Worm (Caenorhabditis elegans) whole organism, L1 larva: ENCODE data around the gene mutd-1.
A peak's percentile ranks its signal among the peaks of the same experiment; 100 is the strongest.

Experiments
- C16A3.4 ChIP-seq: fragments of 150-350 bp; optimal IDR thresholded peaks from 2 replicates; lab custom pipeline; 2014; ENCODE audit warnings: missing biosample characterization, missing genetic modification characterization
- F16B12.6 ChIP-seq: fragments of 150-350 bp; optimal IDR thresholded peaks from 2 replicates; lab custom pipeline; 2014; ENCODE audit warnings: missing biosample characterization, missing genetic modification characterization
- aha-1 ChIP-seq: fragments of 150-350 bp; optimal IDR thresholded peaks from 2 replicates; lab custom pipeline; 2014; ENCODE audit warnings: missing biosample characterization, missing genetic modification characterization
- ama-1 ChIP-seq: fragments of 150-350 bp; optimal IDR thresholded peaks from 2 replicates; lab custom pipeline; 2014
- ceh-63 ChIP-seq: fragments of 200-800 bp; sonication (Bioruptor generic); optimal IDR thresholded peaks from 2 replicates; lab custom pipeline; 2018; ENCODE audit warnings: mild to moderate bottlenecking, missing genetic modification characterization, missing compliant biosample characterization
- ceh-82 ChIP-seq, 3 experiments: fragments of 150-350 bp in 1 of 3; sonication (generic microtip) in 2 of 3; optimal IDR thresholded peaks; 2 replicates each; lab custom pipeline; 2014 to 2017; ENCODE audit warnings: missing biosample characterization in 3 of 3, missing genetic modification characterization in 3 of 3
- ceh-88 ChIP-seq: fragments of 200-800 bp; sonication (Bioruptor generic); IDR thresholded peaks from 2 replicates; pipeline ENCODE4 v1.3.6; 2022; ENCODE audit warnings: missing genetic modification characterization, missing compliant biosample characterization
- ceh-90 ChIP-seq: sonication (generic microtip); optimal IDR thresholded peaks from 2 replicates; lab custom pipeline; 2016; ENCODE audit warnings: missing genetic modification characterization, missing compliant biosample characterization
- dpl-1 ChIP-seq, 3 experiments: fragments of 150-350 bp in 2 of 3; sonication (generic microtip) in 1 of 3; optimal IDR thresholded peaks; 2 replicates each; lab custom pipeline; 2014 to 2017; ENCODE audit warnings: missing biosample characterization in 3 of 3, missing genetic modification characterization in 3 of 3, missing genetic modification reagents in 3 of 3
- dsc-1 ChIP-seq: sonication (generic microtip); optimal IDR thresholded peaks from 2 replicates; lab custom pipeline; 2016; ENCODE audit warnings: mild to moderate bottlenecking, missing genetic modification characterization, missing compliant biosample characterization
- efl-1 ChIP-seq, 4 experiments: fragments of 150-350 bp; optimal IDR thresholded peaks in 3 of 4; peaks in 1 of 4; 1 replicate in 1 of 4; 2 replicates in 3 of 4; lab custom pipeline; 2014; ENCODE audit warnings: missing biosample characterization in 2 of 4, missing genetic modification characterization in 2 of 4, missing genetic modification reagents in 2 of 4
- egl-13 ChIP-seq: sonication (generic microtip); optimal IDR thresholded peaks from 2 replicates; lab custom pipeline; 2016; ENCODE audit warnings: missing genotype, missing genetic modification reagents, missing genetic modification characterization, missing compliant biosample characterization
- egl-27 ChIP-seq, 2 experiments: fragments of 150-350 bp in 1 of 2; sonication (generic microtip); optimal IDR thresholded peaks; 3 replicates each; lab custom pipeline; 2017 to 2018; ENCODE audit warnings: missing biosample characterization in 2 of 2, missing genetic modification characterization in 2 of 2, missing genetic modification reagents in 2 of 2
- elt-2 ChIP-seq: sonication (generic microtip); optimal IDR thresholded peaks from 2 replicates; lab custom pipeline; 2016; ENCODE audit warnings: missing genetic modification characterization, mild to moderate bottlenecking, inconsistent platforms, missing compliant biosample characterization, missing genetic modification reagents
- elt-3 ChIP-seq, 6 experiments: fragments of 150-350 bp in 1 of 6; sonication (generic microtip); optimal IDR thresholded peaks; 2 replicates each; lab custom pipeline; 2017 to 2018; ENCODE audit warnings: missing biosample characterization in 6 of 6, missing genetic modification characterization in 6 of 6, inconsistent platforms in 1 of 6
- fkh-4 ChIP-seq: sonication (generic microtip); optimal IDR thresholded peaks from 2 replicates; lab custom pipeline; 2016; ENCODE audit warnings: missing compliant biosample characterization, missing genetic modification characterization, borderline replicate concordance
- fos-1 ChIP-seq: fragments of 150-350 bp; optimal IDR thresholded peaks from 2 replicates; lab custom pipeline; 2014; ENCODE audit warnings: missing biosample characterization, missing genetic modification characterization
- grh-1 ChIP-seq: fragments of 200-800 bp; sonication (Bioruptor generic); IDR thresholded peaks from 2 replicates; pipeline ENCODE4 v1.3.6; 2022; ENCODE audit warnings: missing genetic modification reagents, missing genetic modification characterization, missing compliant biosample characterization
- hlh-17 ChIP-seq: fragments of 200-800 bp; sonication (Bioruptor generic); optimal IDR thresholded peaks from 2 replicates; lab custom pipeline; 2018; ENCODE audit warnings: missing genetic modification characterization, mild to moderate bottlenecking, missing compliant biosample characterization, moderate library complexity, borderline replicate concordance
- hpl-2 ChIP-seq: fragments of 150-350 bp; optimal IDR thresholded peaks from 2 replicates; lab custom pipeline; 2014; ENCODE audit warnings: missing biosample characterization, missing genetic modification reagents, missing genetic modification characterization
- lin-14 ChIP-seq: fragments of 200-800 bp; sonication (Bioruptor generic); optimal IDR thresholded peaks from 2 replicates; lab custom pipeline; 2018; ENCODE audit warnings: mild to moderate bottlenecking, missing genetic modification characterization, moderate library complexity, missing compliant biosample characterization
- lin-15B ChIP-seq: fragments of 150-350 bp; sonication (generic microtip); optimal IDR thresholded peaks from 3 replicates; lab custom pipeline; 2014; ENCODE audit warnings: missing biosample characterization, missing genetic modification characterization
- lin-35 ChIP-seq, 2 experiments: fragments of 150-350 bp; optimal IDR thresholded peaks; 2 replicates each; lab custom pipeline; 2014; ENCODE audit warnings: missing biosample characterization in 2 of 2, missing genetic modification characterization in 2 of 2, missing genetic modification reagents in 2 of 2
- lir-3 ChIP-seq: sonication (generic microtip); optimal IDR thresholded peaks from 2 replicates; lab custom pipeline; 2016; ENCODE audit warnings: mild to moderate bottlenecking, missing genetic modification characterization, moderate library complexity, missing compliant biosample characterization; ENCODE audit not compliant: poor library complexity
- lsy-2 ChIP-seq, 2 experiments: fragments of 150-350 bp; optimal IDR thresholded peaks; 2 replicates each; lab custom pipeline; 2014; ENCODE audit warnings: missing biosample characterization in 2 of 2, missing genetic modification characterization in 2 of 2
- mdl-1 ChIP-seq, 2 experiments: fragments of 150-350 bp; optimal IDR thresholded peaks; 2 replicates each; lab custom pipeline; 2014 to 2017; ENCODE audit warnings: missing biosample characterization in 2 of 2, missing genetic modification characterization in 2 of 2, inconsistent platforms in 1 of 2
- nhr-11 ChIP-seq: fragments of 150-350 bp; optimal IDR thresholded peaks from 2 replicates; lab custom pipeline; 2014; ENCODE audit warnings: missing biosample characterization, missing genetic modification characterization
- nhr-19 ChIP-seq: fragments of 200-800 bp; sonication (Bioruptor generic); conservative IDR thresholded peaks from 2 replicates; pipeline ENCODE4 v1.3.6; 2022; ENCODE audit warnings: missing genetic modification characterization, missing compliant biosample characterization
- nhr-237 ChIP-seq: fragments of 150-350 bp; optimal IDR thresholded peaks from 2 replicates; lab custom pipeline; 2014; ENCODE audit warnings: missing biosample characterization, missing genetic modification characterization
- nhr-71 ChIP-seq: sonication (generic microtip); optimal IDR thresholded peaks from 2 replicates; lab custom pipeline; 2016; ENCODE audit warnings: mild to moderate bottlenecking, missing genetic modification characterization, moderate library complexity, missing compliant biosample characterization
- nhr-76 ChIP-seq: sonication (generic microtip); optimal IDR thresholded peaks from 2 replicates; lab custom pipeline; 2017; ENCODE audit warnings: missing biosample characterization, missing genetic modification characterization
- nhr-84 ChIP-seq: sonication (generic microtip); optimal IDR thresholded peaks from 2 replicates; lab custom pipeline; 2017; ENCODE audit warnings: missing biosample characterization, missing genetic modification characterization
- nhr-85 ChIP-seq: sonication (generic microtip); peaks from one replicate; lab custom pipeline; 2016; ENCODE audit warnings: missing genetic modification characterization, inconsistent platforms, missing compliant biosample characterization
- nhr-90 ChIP-seq: sonication (generic microtip); optimal IDR thresholded peaks from 2 replicates; lab custom pipeline; 2016; ENCODE audit warnings: mild to moderate bottlenecking, missing genetic modification characterization, missing compliant biosample characterization; ENCODE audit not compliant: poor library complexity
- pag-3 ChIP-seq: sonication (generic microtip); optimal IDR thresholded peaks from 2 replicates; lab custom pipeline; 2017; ENCODE audit warnings: missing genetic modification characterization, mild to moderate bottlenecking, missing compliant biosample characterization, antibody characterized with exemption, borderline replicate concordance; ENCODE audit not compliant: insufficient read depth
- pax-3 ChIP-seq: fragments of 200-800 bp; sonication (Bioruptor generic); optimal IDR thresholded peaks from 2 replicates; lab custom pipeline; 2018; ENCODE audit warnings: mild to moderate bottlenecking, missing genetic modification characterization, moderate library complexity, missing compliant biosample characterization
- pqm-1 ChIP-seq: sonication (generic microtip); optimal IDR thresholded peaks from 3 replicates; lab custom pipeline; 2017; ENCODE audit warnings: missing biosample characterization, missing genetic modification characterization
- rnt-1 ChIP-seq: sonication (generic microtip); optimal IDR thresholded peaks from 2 replicates; lab custom pipeline; 2016; ENCODE audit warnings: mild to moderate bottlenecking, missing genetic modification characterization, moderate library complexity, missing compliant biosample characterization
- skn-1 ChIP-seq: fragments of 150-350 bp; optimal IDR thresholded peaks from 2 replicates; lab custom pipeline; 2014; ENCODE audit warnings: missing biosample characterization, missing genetic modification characterization
- snu-23 ChIP-seq: sonication (generic microtip); optimal IDR thresholded peaks from 2 replicates; lab custom pipeline; 2016; ENCODE audit warnings: missing genetic modification characterization, missing compliant biosample characterization
- sox-4 ChIP-seq: sonication (generic microtip); optimal IDR thresholded peaks from 2 replicates; lab custom pipeline; 2016; ENCODE audit warnings: missing genetic modification characterization, missing compliant biosample characterization
- sptf-1 ChIP-seq: fragments of 150-350 bp; optimal IDR thresholded peaks from 2 replicates; lab custom pipeline; 2014; ENCODE audit warnings: missing biosample characterization, missing genetic modification characterization
- sup-37 ChIP-seq: fragments of 200-800 bp; sonication (Bioruptor generic); optimal IDR thresholded peaks from 2 replicates; lab custom pipeline; 2018; ENCODE audit warnings: mild to moderate bottlenecking, missing genetic modification characterization, missing compliant biosample characterization
- tlp-1 ChIP-seq: fragments of 150-350 bp; optimal IDR thresholded peaks from 2 replicates; lab custom pipeline; 2014; ENCODE audit warnings: missing biosample characterization, missing genetic modification characterization
- unc-30 ChIP-seq: sonication (generic microtip); optimal IDR thresholded peaks from 2 replicates; lab custom pipeline; 2017; ENCODE audit warnings: missing biosample characterization, missing genetic modification characterization
- unc-62 ChIP-seq: fragments of 150-350 bp; optimal IDR thresholded peaks from 2 replicates; lab custom pipeline; 2014; ENCODE audit warnings: missing biosample characterization, missing genetic modification reagents, missing genetic modification characterization
- unc-98 ChIP-seq: fragments of 200-800 bp; sonication (Bioruptor generic); IDR thresholded peaks from 2 replicates; pipeline ENCODE4 v1.3.6; 2022; ENCODE audit warnings: missing genetic modification characterization, missing compliant biosample characterization
- vab-15 ChIP-seq: sonication (generic microtip); optimal IDR thresholded peaks from 2 replicates; lab custom pipeline; 2017; ENCODE audit warnings: missing genotype, mild to moderate bottlenecking, missing genetic modification characterization, missing compliant biosample characterization
- xbp-1 ChIP-seq: sonication (generic microtip); optimal IDR thresholded peaks from 2 replicates; lab custom pipeline; 2016; ENCODE audit warnings: missing genetic modification characterization, missing compliant biosample characterization
- zag-1 ChIP-seq: fragments of 150-350 bp; optimal IDR thresholded peaks from 2 replicates; lab custom pipeline; 2014; ENCODE audit warnings: missing biosample characterization, missing genetic modification characterization

The mutd-1 gene

ce11 chrIV:7149020-7149601 is 15.2 kb upstream of the mutd-1 start, which contains the start of gene C34D4.4 (continued):
- no peak for TF ChIP-seq tlp-1 (tag; lab: Kevin White, UChicago)

- TF ChIP-seq skn-1 (no peak), fos-1 (tag; lab: Kevin White, UChicago) (no peak), lin-14 (GFP tag; lab: Kevin White, UChicago) (peak; percentile 53), xbp-1 (tag; lab: Kevin White, UChicago) (no peak), ceh-88 (GFP tag; lab: Robert Waterston, UW) (no peak), mdl-1 (tag; optimal IDR thresholded peaks at IDR 0.05; lab: Kevin White, UChicago) (no peak), zag-1 (no peak), dpl-1 (GFP tag; optimal IDR thresholded peaks at IDR 0.05; lab: Kevin White, UChicago) (peak in 1 of 3 experiments; percentile 29), egl-13 (tag; lab: Kevin White, UChicago) (no peak), efl-1 (optimal IDR thresholded peaks at IDR 0.05; lab: Kevin White, UChicago) (peak; percentile 10 to 14), efl-1 (GFP tag; optimal IDR thresholded peaks at IDR 0.05 in 1 of 2; lab: Kevin White, UChicago) (peak in 1 of 2 experiments; percentile 89), rnt-1 (tag; lab: Kevin White, UChicago) (peak; percentile 12), unc-62 (no peak), lir-3 (tag; lab: Kevin White, UChicago) (no peak), nhr-85 (tag; lab: Kevin White, UChicago) (peak; percentile 20), unc-30 (tag; lab: Kevin White, UChicago) (no peak), F16B12.6 (peak; percentile 47), sox-4 (tag; lab: Kevin White, UChicago) (no peak), unc-98 (no peak), ama-1 (lab: Kevin White, UChicago) (no peak), ceh-82 (tag; optimal IDR thresholded peaks at IDR 0.05; lab: Kevin White, UChicago) (peak in 1 of 3 experiments; percentile 3), snu-23 (GFP tag; lab: Kevin White, UChicago) (peak; percentile 14), ceh-90 (tag; lab: Kevin White, UChicago) (no peak), pqm-1 (no peak), lin-15B (no peak), nhr-90 (no peak), hpl-2 (no peak), nhr-237 (tag; lab: Kevin White, UChicago) (no peak), vab-15 (no peak), elt-3 (tag; optimal IDR thresholded peaks at IDR 0.05; lab: Kevin White, UChicago) (no peak), lsy-2 (tag; optimal IDR thresholded peaks at IDR 0.05; lab: Kevin White, UChicago) (peak in 1 of 2 experiments; percentile 69), nhr-71 (tag; lab: Kevin White, UChicago) (no peak), egl-27 (tag; optimal IDR thresholded peaks at IDR 0.05; lab: Kevin White, UChicago) (no peak), grh-1 (GFP tag; lab: Robert Waterston, UW) (no peak), lin-35 (GFP tag; optimal IDR thresholded peaks at IDR 0.05; lab: Kevin White, UChicago) (peak in 1 of 2 experiments; percentile 36), elt-2 (no peak), nhr-19 (no peak), sup-37 (GFP tag; lab: Kevin White, UChicago) (no peak), fkh-4 (tag; lab: Kevin White, UChicago) (no peak), nhr-11 (tag; lab: Kevin White, UChicago) (no peak), pax-3 (tag; lab: Kevin White, UChicago) (no peak), sptf-1 (tag; lab: Kevin White, UChicago) (no peak), nhr-84 (tag; lab: Kevin White, UChicago) (no peak), ceh-63 (GFP tag; lab: Kevin White, UChicago) (no peak), nhr-76 (tag; lab: Kevin White, UChicago) (no peak), hlh-17 (GFP tag; lab: Kevin White, UChicago) (no peak), aha-1 (tag; lab: Kevin White, UChicago) (no peak), pag-3 (no peak), C16A3.4 (tag; lab: Kevin White, UChicago) (no peak), dsc-1 (tag; lab: Kevin White, UChicago) (no peak)
Measured at ce11 chrIV:7147722-7148121, 13.8 kb upstream of the mutd-1 start.
